Fruit fly (Drosophila melanogaster) whole organism: Measurements from ENCODE around the gene CG11986.

ENCODE experiments used
- CG8478 ChIP-seq: fragments of >200 bp; optimal IDR thresholded peaks from 2 replicates; lab custom pipeline; 2018; ENCODE audit warnings: inconsistent platforms
- EcR ChIP-seq, 2 experiments: fragments of >200 bp; optimal IDR thresholded peaks; 2 replicates each; lab custom pipeline; 2017; ENCODE audit warnings: missing biosample characterization in 2 of 2, missing genetic modification characterization in 2 of 2, missing genetic modification reagents in 2 of 2
- pan ChIP-seq: fragments of >200 bp; optimal IDR thresholded peaks from 2 replicates; lab custom pipeline; 2017
- usp ChIP-seq: fragments of >200 bp; optimal IDR thresholded peaks from 2 replicates; lab custom pipeline; 2017; ENCODE audit warnings: missing biosample characterization, missing genetic modification characterization, mixed read lengths

DNA sequence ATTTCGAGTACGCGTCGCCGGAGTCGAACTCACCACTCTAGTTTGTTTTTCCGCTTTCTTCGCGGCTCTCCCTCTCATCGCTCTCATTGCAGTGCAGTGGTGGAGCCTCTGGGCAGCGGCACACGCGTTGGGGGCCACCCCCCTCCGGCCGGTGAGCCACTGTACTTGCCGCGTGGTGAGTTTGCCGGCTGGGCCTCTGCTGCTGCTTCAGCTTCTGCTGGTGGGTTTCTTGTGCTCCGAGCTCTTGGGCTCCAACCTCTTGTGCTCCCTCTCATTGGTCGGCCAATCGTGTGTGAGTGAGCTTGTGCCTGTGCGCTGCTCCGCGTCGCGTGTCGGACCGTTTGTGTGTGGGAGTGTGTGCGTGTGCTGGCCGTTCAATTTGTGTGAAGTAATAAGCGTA lies 37.8 kb downstream of the CG11986 start:
- TF ChIP-seq usp (GFP tag; lab: Kevin White, UChicago) (no peak), pan (no peak), EcR (GFP tag; optimal IDR thresholded peaks at IDR 0.05; lab: Kevin White, UChicago) (no peak), CG8478 (lab: Kevin White, UChicago) (no peak)
